Fruit fly (Drosophila melanogaster): ENCODE measurements around the gene Grx1.

The Grx1 gene

DNA sequence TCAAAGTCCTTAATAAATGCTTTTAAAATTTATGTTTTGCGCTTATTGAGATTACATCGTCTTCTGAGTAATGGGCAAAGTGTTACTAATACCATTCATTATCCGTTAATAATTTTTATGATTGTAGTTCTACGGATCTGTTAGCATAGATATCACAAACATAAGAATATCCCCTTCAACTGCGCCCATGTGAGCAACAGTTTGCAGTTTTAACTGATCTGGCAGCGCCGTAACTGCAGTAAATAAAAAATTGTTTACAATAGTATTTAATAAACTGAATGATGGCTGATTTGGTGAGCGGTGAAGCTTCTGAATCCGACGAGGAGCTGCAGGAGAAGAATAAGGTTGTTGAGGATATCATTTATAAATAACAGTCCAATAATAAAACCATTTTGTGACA is 997 bp downstream of the Grx1 start, which contains the start of gene Blos3 (continued):
- TF ChIP-seq ranshi (GFP tag; IDR thresholded peaks at IDR 0.05) (0 out of 2 replicates have a peak, but pooled peaks have one; percentile 20), ttk (GFP tag; IDR thresholded peaks at IDR 0.05) (peak; percentile 25; the same call in 1 of the 2 replicates), ken (GFP tag; IDR thresholded peaks at IDR 0.05) (peak; percentile 67; the same call in 1 of the 3 replicates), CG32532 (GFP tag; IDR thresholded peaks at IDR 0.05) (0 out of 2 replicates have a peak, but pooled peaks have one; percentile 16), chif (GFP tag; optimal IDR thresholded peaks at IDR 0.05) (peak; percentile 7 to 13), CG1832 (GFP tag; optimal IDR thresholded peaks at IDR 0.05) (no peak), lbe (GFP tag; optimal IDR thresholded peaks at IDR 0.05) (peak; percentile 65), Oli (tag; optimal IDR thresholded peaks at IDR 0.05) (peak; percentile 15), mam (GFP tag; optimal IDR thresholded peaks at IDR 0.05) (peak; percentile 65), zfh1 (GFP tag; IDR thresholded peaks at IDR 0.05) (0 out of 3 replicates have a peak, but pooled peaks have one; percentile 34), amos (GFP tag; IDR thresholded peaks at IDR 0.05; ENCODE audit: partially characterized antibody) (no peak), phol (tag; optimal IDR thresholded peaks at IDR 0.05) (peak; percentile 53), CG17568 (GFP tag; optimal IDR thresholded peaks at IDR 0.05) (no peak), NC2α (GFP tag; optimal IDR thresholded peaks at IDR 0.05) (peak; percentile 6), kah (GFP tag; optimal IDR thresholded peaks at IDR 0.05) (peak; percentile 69), grn (GFP tag; optimal IDR thresholded peaks at IDR 0.05) (no peak), Max (GFP tag; optimal IDR thresholded peaks at IDR 0.05) (no peak), CG12155 (GFP tag; optimal IDR thresholded peaks at IDR 0.05) (peak; percentile 24), row (GFP tag; IDR thresholded peaks at IDR 0.05) (peak; percentile 67), CG18619 (GFP tag; optimal IDR thresholded peaks at IDR 0.05) (peak; percentile 0), CG8765 (GFP tag; IDR thresholded peaks at IDR 0.05) (no peak), pita (GFP tag; optimal IDR thresholded peaks at IDR 0.05) (no peak), Side (GFP tag; optimal IDR thresholded peaks at IDR 0.05) (peak; percentile 65), CG14441 (GFP tag; IDR thresholded peaks at IDR 0.05) (no peak), dmrt99B (tag; optimal IDR thresholded peaks at IDR 0.05) (no peak), CG2712 (tag; optimal IDR thresholded peaks at IDR 0.05) (peak; percentile 54), CG1602 (GFP tag; optimal IDR thresholded peaks at IDR 0.05) (peak; percentile 28), hbn (GFP tag; IDR thresholded peaks at IDR 0.05; ENCODE audit: partially characterized antibody) (no peak), CG7987 (GFP tag; optimal IDR thresholded peaks at IDR 0.05) (peak; percentile 46), CG8359 (GFP tag; optimal IDR thresholded peaks at IDR 0.05; ENCODE audit: borderline replicate concordance) (no peak), slbo (GFP tag; IDR thresholded peaks at IDR 0.05) (peak; percentile 65), Med (GFP tag) (peak; percentile 93), Scr (GFP tag; IDR thresholded peaks at IDR 0.05; ENCODE audit: partially characterized antibody) (no peak), emc (GFP tag; optimal IDR thresholded peaks at IDR 0.05) (peak; percentile 26), CG17359 (tag; optimal IDR thresholded peaks at IDR 0.05) (peak; percentile 58), Camta (GFP tag; optimal IDR thresholded peaks at IDR 0.05) (peak; percentile 37), CG6791 (GFP tag; IDR thresholded peaks at IDR 0.05; ENCODE audit: partially characterized antibody) (no peak), CG3838 (GFP tag; optimal IDR thresholded peaks at IDR 0.05) (peak; percentile 16), shn (GFP tag; optimal IDR thresholded peaks at IDR 0.05) (peak; percentile 49), Trl (optimal IDR thresholded peaks at IDR 0.05) (no peak), Trl (GFP tag; optimal IDR thresholded peaks at IDR 0.05) (peak; percentile 66), CG12744 (GFP tag; optimal IDR thresholded peaks at IDR 0.05) (no peak), Lpt (GFP tag; optimal IDR thresholded peaks at IDR 0.05) (no peak), ara (GFP tag; IDR thresholded peaks at IDR 0.05) (no peak), bowl (GFP tag; IDR thresholded peaks at IDR 0.05) (no peak), CG15514 (GFP tag; optimal IDR thresholded peaks at IDR 0.05) (peak; percentile 37), pho (GFP tag; optimal IDR thresholded peaks at IDR 0.05) (peak; percentile 57), cg (GFP tag; optimal IDR thresholded peaks at IDR 0.05) (no peak), CG4617 (GFP tag; optimal IDR thresholded peaks at IDR 0.05; ENCODE audit: borderline replicate concordance) (peak; percentile 46), Pdp1 (GFP tag; optimal IDR thresholded peaks at IDR 0.05) (peak in 1 of 2 experiments; percentile 49), Sry-δ (GFP tag; optimal IDR thresholded peaks at IDR 0.05) (peak; percentile 29)
